Fruit fly (Drosophila melanogaster) whole organism, embryonic: ENCODE data around the gene Arl8.

Experiments used
- Adf1 ChIP-seq: fragments of 200-800 bp; sonication (Bioruptor generic); IDR thresholded peaks from 2 replicates; pipeline ENCODE4 v1.3.6; 2022; ENCODE audit warnings: missing biosample characterization, missing genetic modification characterization
- Aef1 ChIP-seq: fragments of 200-800 bp; sonication (Bioruptor generic); IDR thresholded peaks from 3 replicates; pipeline ENCODE4 v1.3.6; 2022; ENCODE audit warnings: missing biosample characterization, missing genetic modification characterization
- B-H1 ChIP-seq: fragments of 200-800 bp; sonication (Bioruptor generic); IDR thresholded peaks from 3 replicates; pipeline ENCODE4 v1.3.6; 2022; ENCODE audit warnings: missing biosample characterization, missing genetic modification characterization
- B-H2 ChIP-seq: fragments of 200-800 bp; sonication (Bioruptor generic); optimal IDR thresholded peaks from 2 replicates; lab custom pipeline; 2018; ENCODE audit warnings: missing biosample characterization, mild to moderate bottlenecking, missing genetic modification characterization
- CG10462 ChIP-seq: fragments of 200-800 bp; sonication (Bioruptor generic); optimal IDR thresholded peaks from 2 replicates; lab custom pipeline; 2016; ENCODE audit warnings: missing biosample characterization, missing genetic modification characterization
- CG11085 ChIP-seq: fragments of 200-800 bp; sonication (Bioruptor generic); IDR thresholded peaks from 2 replicates; pipeline ENCODE4 v1.3.6; 2022; ENCODE audit warnings: missing biosample characterization, missing genetic modification characterization
- CG11504 ChIP-seq: fragments of 200-800 bp; sonication (Bioruptor generic); optimal IDR thresholded peaks from 3 replicates; lab custom pipeline; 2019; ENCODE audit warnings: missing biosample characterization, mild to moderate bottlenecking, missing genetic modification characterization, moderate library complexity
- CG12299 ChIP-seq: fragments of 200-800 bp; sonication (Bioruptor generic); optimal IDR thresholded peaks from 2 replicates; lab custom pipeline; 2018; ENCODE audit warnings: missing biosample characterization, mild to moderate bottlenecking, missing genetic modification characterization
- CG12659 ChIP-seq: fragments of 200-800 bp; sonication (Bioruptor generic); optimal IDR thresholded peaks from 3 replicates; lab custom pipeline; 2017; ENCODE audit warnings: mild to moderate bottlenecking, missing biosample characterization, missing genetic modification reagents, missing genetic modification characterization
- CG14014 ChIP-seq: fragments of 200-800 bp; sonication (Bioruptor generic); IDR thresholded peaks from 2 replicates; pipeline ENCODE4 v1.3.6; 2022; ENCODE audit warnings: missing biosample characterization, missing genetic modification characterization
- CG15696 ChIP-seq: fragments of 200-800 bp; sonication (Bioruptor generic); optimal IDR thresholded peaks from 2 replicates; lab custom pipeline; 2019; ENCODE audit warnings: missing biosample characterization, mild to moderate bottlenecking, missing genetic modification characterization, moderate library complexity
- CG16815 ChIP-seq: fragments of 200-800 bp; sonication (Bioruptor generic); optimal IDR thresholded peaks from 3 replicates; lab custom pipeline; 2017; ENCODE audit warnings: missing biosample characterization, mild to moderate bottlenecking, missing genetic modification characterization
- CG2202 ChIP-seq: fragments of 200-800 bp; sonication (Bioruptor generic); optimal IDR thresholded peaks from 2 replicates; lab custom pipeline; 2018; ENCODE audit warnings: missing biosample characterization, mild to moderate bottlenecking, missing genetic modification characterization
- CG32767 ChIP-seq: fragments of 200-800 bp; sonication (Bioruptor generic); IDR thresholded peaks from 2 replicates; pipeline ENCODE4 v1.3.6; 2022; ENCODE audit warnings: missing biosample characterization, missing genetic modification characterization
- CG34224 ChIP-seq: fragments of 200-800 bp; sonication (Bioruptor generic); IDR thresholded peaks from 3 replicates; pipeline ENCODE4 v1.3.6; 2022; ENCODE audit warnings: missing biosample characterization, missing genetic modification characterization; ENCODE audit not compliant: partially characterized antibody
- CG7556 ChIP-seq: fragments of 200-800 bp; sonication (Bioruptor generic); optimal IDR thresholded peaks from 2 replicates; lab custom pipeline; 2017; ENCODE audit warnings: missing biosample characterization, mild to moderate bottlenecking, missing genetic modification characterization
- CG7839 ChIP-seq: fragments of 200-800 bp; sonication (Bioruptor generic); optimal IDR thresholded peaks from 3 replicates; lab custom pipeline; 2018; ENCODE audit warnings: missing biosample characterization, mild to moderate bottlenecking, missing genetic modification characterization, moderate library complexity
- CG8089 ChIP-seq: fragments of 200-800 bp; sonication (Bioruptor generic); optimal IDR thresholded peaks from 3 replicates; lab custom pipeline; 2016; ENCODE audit warnings: missing biosample characterization, missing genetic modification characterization
- CG9727 ChIP-seq: fragments of 200-800 bp; sonication (Bioruptor generic); optimal IDR thresholded peaks from 3 replicates; lab custom pipeline; 2017; ENCODE audit warnings: missing biosample characterization, mild to moderate bottlenecking, missing genetic modification characterization
- CG9797 ChIP-seq: fragments of 200-800 bp; sonication (Bioruptor generic); optimal IDR thresholded peaks from 3 replicates; lab custom pipeline; 2018; ENCODE audit warnings: missing biosample characterization, mild to moderate bottlenecking, missing genetic modification characterization
- CG9876 ChIP-seq: fragments of 200-800 bp; sonication (Bioruptor generic); optimal IDR thresholded peaks from 2 replicates; lab custom pipeline; 2016; ENCODE audit warnings: missing biosample characterization, missing genetic modification characterization
- CHES-1-like ChIP-seq: fragments of 200-800 bp; sonication (Bioruptor generic); optimal IDR thresholded peaks from 2 replicates; lab custom pipeline; 2016; ENCODE audit warnings: missing biosample characterization, missing genetic modification characterization
- Dip3 ChIP-seq: fragments of 200-800 bp; sonication (Bioruptor generic); optimal IDR thresholded peaks from 3 replicates; lab custom pipeline; 2016; ENCODE audit warnings: missing biosample characterization, missing genetic modification characterization
- Dll ChIP-seq: fragments of 200-800 bp; sonication (Bioruptor generic); IDR thresholded peaks from 4 replicates; pipeline ENCODE4 v1.3.6; 2022; ENCODE audit warnings: missing biosample characterization, missing genetic modification characterization; ENCODE audit not compliant: partially characterized antibody
- Doc2 ChIP-seq: fragments of 200-800 bp; sonication (Bioruptor generic); IDR thresholded peaks from 2 replicates; pipeline ENCODE4 v1.3.6; 2022; ENCODE audit warnings: missing biosample characterization, missing genetic modification characterization
- Dp ChIP-seq: fragments of 200-800 bp; sonication (Bioruptor generic); optimal IDR thresholded peaks from 2 replicates; lab custom pipeline; 2018; ENCODE audit warnings: missing biosample characterization, mild to moderate bottlenecking, missing genetic modification characterization, moderate library complexity
- Eip74EF ChIP-seq, 2 experiments: fragments of 200-800 bp in 1 of 2; fragments of >200 bp in 1 of 2; sonication (Bioruptor generic) in 1 of 2; optimal IDR thresholded peaks; 2 replicates each; lab custom pipeline; 2017 to 2019; ENCODE audit warnings: missing biosample characterization in 2 of 2, missing genetic modification characterization in 2 of 2, mild to moderate bottlenecking in 1 of 2, moderate library complexity in 1 of 2
- GATAe ChIP-seq: fragments of 200-800 bp; sonication (Bioruptor generic); conservative IDR thresholded peaks from 2 replicates; pipeline ENCODE4 v1.3.6; 2022; ENCODE audit warnings: missing biosample characterization, missing genetic modification characterization
- Gsc ChIP-seq: fragments of 200-800 bp; sonication (Bioruptor generic); IDR thresholded peaks from 2 replicates; pipeline ENCODE4 v1.3.6; 2022; ENCODE audit warnings: missing biosample characterization, missing genetic modification characterization
- Hr39 ChIP-seq: fragments of >200 bp; optimal IDR thresholded peaks from 2 replicates; lab custom pipeline; 2017
- Meics ChIP-seq: fragments of 200-800 bp; sonication (Bioruptor generic); optimal IDR thresholded peaks from 2 replicates; lab custom pipeline; 2017; ENCODE audit warnings: missing biosample characterization, mild to moderate bottlenecking, missing genetic modification characterization
- NfI ChIP-seq: fragments of 200-800 bp; sonication (Bioruptor generic); optimal IDR thresholded peaks from 3 replicates; lab custom pipeline; 2018; ENCODE audit warnings: missing biosample characterization, mild to moderate bottlenecking, missing genetic modification characterization, moderate library complexity
- Rx ChIP-seq: fragments of 200-800 bp; sonication (Bioruptor generic); IDR thresholded peaks from 2 replicates; pipeline ENCODE4 v1.3.6; 2022; ENCODE audit warnings: missing biosample characterization, missing genetic modification characterization
- Scr ChIP-seq: fragments of 200-800 bp; sonication (Bioruptor generic); IDR thresholded peaks from 2 replicates; pipeline ENCODE4 v1.3.6; 2022; ENCODE audit warnings: missing biosample characterization, missing genetic modification characterization; ENCODE audit not compliant: partially characterized antibody
- YL-1 ChIP-seq: fragments of 200-800 bp; sonication (Bioruptor generic); optimal IDR thresholded peaks from 3 replicates; lab custom pipeline; 2017; ENCODE audit warnings: missing biosample characterization, mild to moderate bottlenecking, missing genetic modification characterization
- aop ChIP-seq: fragments of 200-800 bp; sonication (Bioruptor generic); IDR thresholded peaks from 2 replicates; pipeline ENCODE4 v1.3.6; 2022; ENCODE audit warnings: missing biosample characterization, missing genetic modification characterization
- ato ChIP-seq: fragments of 200-800 bp; sonication (Bioruptor generic); IDR thresholded peaks from 2 replicates; pipeline ENCODE4 v1.3.6; 2022; ENCODE audit warnings: missing biosample characterization, missing genetic modification characterization; ENCODE audit not compliant: partially characterized antibody
- emc ChIP-seq: fragments of 200-800 bp; sonication (Bioruptor generic); optimal IDR thresholded peaks from 2 replicates; lab custom pipeline; 2016; ENCODE audit warnings: missing biosample characterization, missing genetic modification characterization
- esg ChIP-seq: fragments of 200-800 bp; sonication (Bioruptor generic); conservative IDR thresholded peaks from 2 replicates; pipeline ENCODE4 v1.3.6; 2022; ENCODE audit warnings: missing biosample characterization, missing genetic modification characterization
- gt ChIP-seq: fragments of 200-800 bp; sonication (Bioruptor generic); IDR thresholded peaks from 2 replicates; pipeline ENCODE4 v1.3.6; 2022; ENCODE audit warnings: missing biosample characterization, missing genetic modification characterization
- hth ChIP-seq: fragments of >200 bp; optimal IDR thresholded peaks from 2 replicates; lab custom pipeline; 2017; ENCODE audit warnings: inconsistent platforms
- lbe ChIP-seq: fragments of 200-800 bp; sonication (Bioruptor generic); optimal IDR thresholded peaks from 2 replicates; lab custom pipeline; 2016; ENCODE audit warnings: missing biosample characterization, mild to moderate bottlenecking, missing genetic modification characterization
- phol ChIP-seq: fragments of 200-800 bp; sonication (Bioruptor generic); optimal IDR thresholded peaks from 3 replicates; lab custom pipeline; 2018; ENCODE audit warnings: missing biosample characterization, mild to moderate bottlenecking, missing genetic modification characterization, moderate library complexity
- pita ChIP-seq: fragments of 200-800 bp; sonication (Bioruptor generic); optimal IDR thresholded peaks from 2 replicates; lab custom pipeline; 2017; ENCODE audit warnings: missing biosample characterization, mild to moderate bottlenecking, missing genetic modification characterization
- rib ChIP-seq: fragments of 200-800 bp; sonication (Bioruptor generic); IDR thresholded peaks from 2 replicates; pipeline ENCODE4 v1.3.6; 2022; ENCODE audit warnings: missing biosample characterization, missing genetic modification characterization
- shn ChIP-seq: fragments of 200-800 bp; sonication (Bioruptor generic); optimal IDR thresholded peaks from 3 replicates; lab custom pipeline; 2016; ENCODE audit warnings: missing biosample characterization, missing genetic modification characterization
- so ChIP-seq: fragments of 200-800 bp; sonication (Bioruptor generic); IDR thresholded peaks from 3 replicates; pipeline ENCODE4 v1.3.6; 2022; ENCODE audit warnings: missing biosample characterization, missing genetic modification characterization
- vnd ChIP-seq: fragments of 200-800 bp; sonication (Bioruptor generic); IDR thresholded peaks from 3 replicates; pipeline ENCODE4 v1.3.6; 2022; ENCODE audit warnings: missing biosample characterization, missing genetic modification characterization; ENCODE audit not compliant: partially characterized antibody
- z ChIP-seq: fragments of 200-800 bp; sonication (Bioruptor generic); IDR thresholded peaks from 3 replicates; pipeline ENCODE4 v1.3.6; 2022; ENCODE audit warnings: missing biosample characterization, missing genetic modification characterization
- zf30C ChIP-seq: fragments of 200-800 bp; sonication (Bioruptor generic); optimal IDR thresholded peaks from 3 replicates; lab custom pipeline; 2018; ENCODE audit warnings: missing biosample characterization, mild to moderate bottlenecking, missing genetic modification characterization

The Arl8 gene

DNA sequence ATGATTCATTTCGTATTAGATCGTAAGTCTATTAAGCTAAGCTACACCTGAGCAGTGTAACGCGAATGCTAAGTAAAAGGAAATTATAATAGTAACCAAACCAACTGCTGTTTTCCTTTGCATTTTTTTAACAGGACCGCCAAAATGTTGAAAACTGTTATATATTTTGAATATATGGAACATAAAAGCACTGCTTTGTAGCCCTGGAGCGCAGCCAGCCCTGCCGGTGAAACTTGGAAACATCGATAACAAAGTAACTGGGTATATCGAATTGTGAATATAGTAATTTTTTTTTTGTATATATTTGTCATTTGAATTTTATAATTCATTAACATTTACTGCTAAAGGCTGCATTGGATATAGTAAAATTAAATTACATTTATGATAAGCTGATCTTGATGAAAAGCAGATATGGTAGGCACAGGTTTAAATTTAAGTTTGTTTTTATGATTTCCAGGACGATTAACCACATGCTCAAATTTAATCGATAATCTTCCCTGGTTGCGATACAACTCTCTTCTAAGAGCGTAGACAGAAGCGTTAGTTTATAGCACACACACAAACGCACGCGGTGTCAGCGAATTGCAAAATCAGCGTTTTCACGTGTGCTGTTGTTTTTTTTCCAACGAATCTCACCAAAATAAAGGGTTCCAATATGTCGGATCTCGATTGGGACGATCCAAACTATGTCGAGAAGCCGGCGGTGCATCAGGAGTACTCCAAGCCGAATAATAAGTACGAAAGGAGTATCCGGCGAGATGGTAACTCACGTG lies 4.0 kb upstream of the Arl8 start, which contains the start of gene CG7878 (continued):
- TF ChIP-seq Scr (GFP tag; lab: Robert Waterston, UW) (peak; percentile 81), CG16815 (GFP tag; lab: Kevin White, UChicago) (peak; percentile 22), Meics (GFP tag; lab: Kevin White, UChicago) (peak; percentile 55), CG12659 (GFP tag; lab: Kevin White, UChicago) (peak; percentile 81), aop (no peak), vnd (peak; percentile 71), CG9876 (no peak), lbe (peak; percentile 22), esg (no peak), CG11504 (tag; lab: Kevin White, UChicago) (peak; percentile 65), pita (GFP tag; lab: Kevin White, UChicago) (no peak), CG12299 (tag; lab: Kevin White, UChicago) (no peak), Eip74EF (GFP tag; optimal IDR thresholded peaks at IDR 0.05; lab: Kevin White, UChicago) (no peak), shn (GFP tag; lab: Kevin White, UChicago) (no peak), gt (GFP tag; lab: Robert Waterston, UW) (no peak), Hr39 (no peak), CG9727 (GFP tag; lab: Kevin White, UChicago) (peak; percentile 53), YL-1 (GFP tag; lab: Kevin White, UChicago) (peak; percentile 65), Gsc (GFP tag; lab: Robert Waterston, UW) (no peak), NfI (GFP tag; lab: Kevin White, UChicago) (peak; percentile 55), B-H1 (GFP tag; lab: Robert Waterston, UW) (no peak), CG8089 (GFP tag; lab: Kevin White, UChicago) (no peak), Dip3 (GFP tag; lab: Kevin White, UChicago) (peak; percentile 73), Aef1 (GFP tag; lab: Robert Waterston, UW) (0 out of 3 replicates have a peak, but pooled peaks have one; percentile 32), so (GFP tag; lab: Robert Waterston, UW) (no peak), hth (lab: Kevin White, UChicago) (no peak), Adf1 (GFP tag; lab: Robert Waterston, UW) (no peak), CG14014 (GFP tag; lab: Robert Waterston, UW) (peak; percentile 24; the same call in 1 of the 2 replicates), B-H2 (GFP tag; lab: Kevin White, UChicago) (peak; percentile 42), Dp (GFP tag; lab: Kevin White, UChicago) (peak; percentile 80), CG7556 (GFP tag; lab: Kevin White, UChicago) (peak; percentile 35), rib (GFP tag; lab: Robert Waterston, UW) (no peak), zf30C (peak; percentile 10), ato (GFP tag; lab: Robert Waterston, UW) (peak; percentile 71; the same call in 1 of the 2 replicates), phol (tag; lab: Kevin White, UChicago) (peak; percentile 63), CHES-1-like (peak; percentile 13), z (no peak), CG9797 (GFP tag; lab: Kevin White, UChicago) (peak; percentile 6), Doc2 (GFP tag; lab: Robert Waterston, UW) (no peak), CG15696 (peak; percentile 8), CG34224 (peak; percentile 79; the same call in 2 of the 3 replicates), emc (GFP tag; lab: Kevin White, UChicago) (no peak), GATAe (GFP tag; lab: Robert Waterston, UW) (no peak; the same call in 1 of the 2 replicates), CG32767 (GFP tag; lab: Robert Waterston, UW) (no peak), CG10462 (GFP tag; lab: Kevin White, UChicago) (no peak), CG11085 (GFP tag; lab: Robert Waterston, UW) (0 out of 2 replicates have a peak, but pooled peaks have one; percentile 35), Rx (GFP tag; lab: Robert Waterston, UW) (no peak), Dll (GFP tag; lab: Robert Waterston, UW) (peak; percentile 84), CG2202 (tag; lab: Kevin White, UChicago) (no peak), CG7839 (tag; lab: Kevin White, UChicago) (peak; percentile 56)
